Worm (Caenorhabditis elegans): ENCODE results near the gene M03F8.5.

The M03F8.5 gene

ce11 chrV:5949674-5950149 lies 13.1 kb upstream of the M03F8.5 start:
- TF ChIP-seq tbx-2 (tag; optimal IDR thresholded peaks at IDR 0.05), result no peak
- no peak for TF ChIP-seq hmg-11 (tag; optimal IDR thresholded peaks at IDR 0.05)
- peak; percentile 7 for TF ChIP-seq elt-1 (tag; optimal IDR thresholded peaks at IDR 0.05)
- TF ChIP-seq unc-62 (GFP tag; optimal IDR thresholded peaks at IDR 0.05), result no peak
- no peak for TF ChIP-seq ama-1 (optimal IDR thresholded peaks at IDR 0.05)
- no peak for TF ChIP-seq mdl-1 (tag; optimal IDR thresholded peaks at IDR 0.05)
- TF ChIP-seq lin-39 (tag; optimal IDR thresholded peaks at IDR 0.05), result no peak
- TF ChIP-seq fos-1 (tag; optimal IDR thresholded peaks at IDR 0.05), result no peak

DNA sequence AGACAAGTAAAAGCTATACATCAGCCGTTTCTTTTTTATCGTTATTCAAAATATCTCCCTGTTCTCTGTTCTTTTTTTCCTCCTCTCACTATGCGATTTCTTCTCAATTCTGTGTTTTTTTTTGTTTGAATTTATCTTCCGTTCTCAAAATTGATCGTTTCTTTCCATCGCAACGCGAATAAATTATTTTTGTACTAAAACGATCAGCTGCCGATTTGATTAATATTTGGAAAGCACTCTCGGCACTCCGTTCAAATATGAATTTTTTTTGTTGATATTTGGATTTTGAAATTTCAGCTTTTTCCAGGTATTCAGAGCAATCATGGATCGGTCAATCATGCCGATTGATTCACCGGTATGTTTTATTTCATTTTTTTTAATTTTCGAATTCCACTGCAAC lies 6.6 kb upstream of the M03F8.5 start, which contains the start of gene pst-1:
pst-1 (plus strand) TSS at position 301 of the 400 bp plus-strand sequence.
- TF ChIP-seq nhr-67 (tag; optimal IDR thresholded peaks at IDR 0.05), result no peak
- no peak for TF ChIP-seq nhr-43 (tag; optimal IDR thresholded peaks at IDR 0.05; ENCODE audit: poor library complexity, severe bottlenecking)
- no peak for TF ChIP-seq pha-4 (tag; optimal IDR thresholded peaks at IDR 0.05)
- TF ChIP-seq ztf-4 (tag; optimal IDR thresholded peaks at IDR 0.05), result no peak
- TF ChIP-seq zag-1 (tag; optimal IDR thresholded peaks at IDR 0.05), result no peak
- TF ChIP-seq elt-1 (tag; optimal IDR thresholded peaks at IDR 0.05), result no peak
- TF ChIP-seq unc-62 (GFP tag; optimal IDR thresholded peaks at IDR 0.05), result no peak
- TF ChIP-seq ceh-82 (tag; optimal IDR thresholded peaks at IDR 0.05), result no peak
- no peak for TF ChIP-seq ceh-28 (tag; optimal IDR thresholded peaks at IDR 0.05)
- TF ChIP-seq hmg-11 (tag; optimal IDR thresholded peaks at IDR 0.05), result no peak

ce11 chrV:5939503-5940072 lies 3.0 kb upstream of the M03F8.5 start, which contains the start of gene syf-3:
Gene syf-3 (plus strand): TSS chrV:5940022.
- TF ChIP-seq aly-2 (tag; optimal IDR thresholded peaks at IDR 0.05) (no peak), lin-15B (tag; optimal IDR thresholded peaks at IDR 0.05) (peak; percentile 41), nhr-77 (tag; optimal IDR thresholded peaks at IDR 0.05) (no peak), elt-2 (tag; optimal IDR thresholded peaks at IDR 0.05) (no peak), nhr-11 (tag; optimal IDR thresholded peaks at IDR 0.05) (no peak), jun-1 (tag; optimal IDR thresholded peaks at IDR 0.05) (peak; percentile 7), R02D3.7 (tag; optimal IDR thresholded peaks at IDR 0.05) (peak; percentile 83), nhr-237 (tag; optimal IDR thresholded peaks at IDR 0.05) (no peak), pha-4 (tag; optimal IDR thresholded peaks at IDR 0.05) (peak; percentile 63), mdl-1 (tag; optimal IDR thresholded peaks at IDR 0.05) (no peak), hmg-11 (tag; optimal IDR thresholded peaks at IDR 0.05) (peak; percentile 69), nfya-1 (tag; optimal IDR thresholded peaks at IDR 0.05; ENCODE audit: insufficient read depth) (peak; percentile 52), nhr-67 (tag; optimal IDR thresholded peaks at IDR 0.05) (no peak)

- TF ChIP-seq elt-2 (tag; optimal IDR thresholded peaks at IDR 0.05) (peak; percentile 77), pqm-1 (tag; optimal IDR thresholded peaks at IDR 0.05) (peak; percentile 34), skn-1 (tag; optimal IDR thresholded peaks at IDR 0.05) (no peak), nhr-12 (tag; optimal IDR thresholded peaks at IDR 0.05) (no peak), pha-4 (tag; optimal IDR thresholded peaks at IDR 0.05) (peak; percentile 15)
These were observed 6.0 kb downstream of the M03F8.5 start, which contains the start of gene galt-1 for ce11 chrV:5930588-5930987. Gene galt-1 (plus strand): TSS chrV:5930905.

- no peak for TF ChIP-seq pha-4 (tag; optimal IDR thresholded peaks at IDR 0.05)
These were observed 8.6 kb downstream of the M03F8.5 start for ce11 chrV:5928006-5928405.

DNA sequence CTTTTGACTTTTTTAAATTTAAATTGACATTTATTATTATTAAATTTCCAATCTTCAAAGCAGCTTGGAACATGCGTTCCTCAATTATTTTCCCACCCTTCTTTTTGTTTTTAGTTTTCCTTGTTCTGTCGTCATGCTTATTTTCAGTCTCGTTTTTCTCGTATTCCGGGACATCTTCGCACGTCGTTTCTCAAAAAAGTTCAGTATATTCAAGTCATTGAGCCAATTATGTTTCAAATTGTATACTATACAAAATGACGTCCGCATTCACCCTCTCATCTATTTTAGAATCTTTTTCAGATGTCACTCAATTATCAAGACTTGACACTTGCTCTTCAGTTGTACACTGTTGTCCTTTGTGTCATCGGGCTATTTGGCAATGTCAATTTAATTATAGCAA lies 9.2 kb downstream of the M03F8.5 start, which contains the start of gene srsx-17:
srsx-17 (plus strand) TSS at position 301 of the 400 bp plus-strand sequence.
- TF ChIP-seq egl-5 (tag; optimal IDR thresholded peaks at IDR 0.05) (no peak), nhr-23 (tag; optimal IDR thresholded peaks at IDR 0.05) (no peak), mdl-1 (tag; optimal IDR thresholded peaks at IDR 0.05) (no peak), aly-2 (tag; optimal IDR thresholded peaks at IDR 0.05) (no peak), nhr-67 (tag; optimal IDR thresholded peaks at IDR 0.05) (no peak), ama-1 (optimal IDR thresholded peaks at IDR 0.05) (no peak), unc-39 (tag; optimal IDR thresholded peaks at IDR 0.05) (no peak), elt-3 (tag; optimal IDR thresholded peaks at IDR 0.05) (no peak), pha-4 (tag; optimal IDR thresholded peaks at IDR 0.05) (no peak), ztf-11 (tag; optimal IDR thresholded peaks at IDR 0.05) (no peak), nhr-25 (tag; optimal IDR thresholded peaks at IDR 0.05) (no peak), nhr-77 (tag; optimal IDR thresholded peaks at IDR 0.05) (no peak), fkh-10 (GFP tag; optimal IDR thresholded peaks at IDR 0.05) (no peak), skn-1 (tag; optimal IDR thresholded peaks at IDR 0.05) (no peak), nfya-1 (tag; optimal IDR thresholded peaks at IDR 0.05; ENCODE audit: insufficient read depth) (no peak), nhr-237 (tag; optimal IDR thresholded peaks at IDR 0.05) (no peak), ceh-9 (tag; optimal IDR thresholded peaks at IDR 0.05) (no peak), nhr-43 (tag; optimal IDR thresholded peaks at IDR 0.05; ENCODE audit: poor library complexity, severe bottlenecking) (no peak), elt-2 (tag; optimal IDR thresholded peaks at IDR 0.05) (no peak)

Measured in whole organism, L3 larva.